Fruit fly (Drosophila melanogaster) whole organism, embryonic: Measurements from ENCODE around the gene CG43401.
A peak's percentile ranks its signal among the peaks of the same experiment; 100 is the strongest.

Experiments
- Adf1 ChIP-seq: fragments of 200-800 bp; sonication (Bioruptor generic); IDR thresholded peaks from 2 replicates; pipeline ENCODE4 v1.3.6; 2022; ENCODE audit warnings: missing biosample characterization, missing genetic modification characterization
- Blimp-1 ChIP-seq: fragments of 200-800 bp; sonication (Bioruptor generic); optimal IDR thresholded peaks from 3 replicates; lab custom pipeline; 2018; ENCODE audit warnings: missing biosample characterization, missing genetic modification characterization, mild to moderate bottlenecking, moderate library complexity, missing genetic modification reagents
- CG1024 ChIP-seq: fragments of 200-800 bp; sonication (Bioruptor generic); IDR thresholded peaks from 2 replicates; pipeline ENCODE4 v1.3.6; 2022; ENCODE audit warnings: missing biosample characterization, missing genetic modification characterization
- CG15269 ChIP-seq: fragments of 200-800 bp; sonication (Bioruptor generic); optimal IDR thresholded peaks from 2 replicates; lab custom pipeline; 2018; ENCODE audit warnings: missing biosample characterization, mild to moderate bottlenecking, missing genetic modification characterization, moderate library complexity
- CG1647 ChIP-seq: fragments of 200-800 bp; sonication (Bioruptor generic); optimal IDR thresholded peaks from 3 replicates; lab custom pipeline; 2016; ENCODE audit warnings: missing biosample characterization, missing genetic modification characterization
- CG17802 ChIP-seq: fragments of 200-800 bp; sonication (Bioruptor generic); optimal IDR thresholded peaks from 2 replicates; lab custom pipeline; 2018; ENCODE audit warnings: missing biosample characterization, mild to moderate bottlenecking, missing genetic modification characterization, moderate library complexity
- CG31441 ChIP-seq: fragments of 200-800 bp; sonication (Bioruptor generic); IDR thresholded peaks from 2 replicates; pipeline ENCODE4 v1.3.6; 2022; ENCODE audit warnings: missing biosample characterization, missing genetic modification characterization
- CG32772 ChIP-seq: fragments of 200-800 bp; sonication (Bioruptor generic); IDR thresholded peaks from 2 replicates; pipeline ENCODE4 v1.3.6; 2022; ENCODE audit warnings: missing biosample characterization, missing genetic modification characterization
- CG3995 ChIP-seq: fragments of 200-800 bp; sonication (Bioruptor generic); optimal IDR thresholded peaks from 3 replicates; lab custom pipeline; 2016; ENCODE audit warnings: missing biosample characterization, missing genetic modification characterization
- CG4617 ChIP-seq: fragments of 200-800 bp; sonication (Bioruptor generic); optimal IDR thresholded peaks from 3 replicates; lab custom pipeline; 2016; ENCODE audit warnings: missing biosample characterization, missing genetic modification characterization, borderline replicate concordance
- CG4854 ChIP-seq: fragments of 200-800 bp; sonication (Bioruptor generic); optimal IDR thresholded peaks from 2 replicates; lab custom pipeline; 2016; ENCODE audit warnings: missing biosample characterization, missing genetic modification characterization, inconsistent platforms
- CG5953 ChIP-seq: fragments of 200-800 bp; sonication (Bioruptor generic); IDR thresholded peaks from 2 replicates; pipeline ENCODE4 v1.3.6; 2022; ENCODE audit warnings: missing biosample characterization, missing genetic modification characterization
- CG6254 ChIP-seq: fragments of 200-800 bp; sonication (Bioruptor generic); optimal IDR thresholded peaks from 3 replicates; lab custom pipeline; 2017; ENCODE audit warnings: mild to moderate bottlenecking, missing biosample characterization, missing genetic modification reagents, missing genetic modification characterization
- CG9215 ChIP-seq: fragments of 200-800 bp; sonication (Bioruptor generic); IDR thresholded peaks from 2 replicates; pipeline ENCODE4 v1.3.6; 2022; ENCODE audit warnings: missing biosample characterization, missing genetic modification characterization
- Camta ChIP-seq: fragments of 200-800 bp; sonication (Bioruptor generic); optimal IDR thresholded peaks from 2 replicates; lab custom pipeline; 2016; ENCODE audit warnings: missing biosample characterization, missing genetic modification characterization
- CoRest ChIP-seq: fragments of 200-800 bp; sonication (Bioruptor generic); optimal IDR thresholded peaks from 3 replicates; lab custom pipeline; 2018; ENCODE audit warnings: missing biosample characterization, mild to moderate bottlenecking, missing genetic modification characterization, moderate library complexity
- Dip3 ChIP-seq: fragments of 200-800 bp; sonication (Bioruptor generic); optimal IDR thresholded peaks from 3 replicates; lab custom pipeline; 2016; ENCODE audit warnings: missing biosample characterization, missing genetic modification characterization
- Dll ChIP-seq: fragments of 200-800 bp; sonication (Bioruptor generic); IDR thresholded peaks from 4 replicates; pipeline ENCODE4 v1.3.6; 2022; ENCODE audit warnings: missing biosample characterization, missing genetic modification characterization; ENCODE audit not compliant: partially characterized antibody
- Doc3 ChIP-seq: fragments of 200-800 bp; sonication (Bioruptor generic); IDR thresholded peaks from 3 replicates; pipeline ENCODE4 v1.3.6; 2022; ENCODE audit warnings: missing biosample characterization, missing genetic modification characterization; ENCODE audit not compliant: partially characterized antibody
- Drgx ChIP-seq: fragments of 200-800 bp; sonication (Bioruptor generic); IDR thresholded peaks from 2 replicates; pipeline ENCODE4 v1.3.6; 2022; ENCODE audit warnings: missing biosample characterization, missing genetic modification characterization
- HmgZ ChIP-seq: fragments of 200-800 bp; sonication (Bioruptor generic); optimal IDR thresholded peaks from 2 replicates; lab custom pipeline; 2018; ENCODE audit warnings: missing biosample characterization, mild to moderate bottlenecking, missing genetic modification characterization
- Hr39 ChIP-seq: fragments of >200 bp; optimal IDR thresholded peaks from 2 replicates; lab custom pipeline; 2017
- Jarid2 ChIP-seq: fragments of 200-800 bp; sonication (Bioruptor generic); optimal IDR thresholded peaks from 3 replicates; lab custom pipeline; 2017; ENCODE audit warnings: mild to moderate bottlenecking, missing biosample characterization, missing genetic modification reagents, missing genetic modification characterization
- MTF-1 ChIP-seq: fragments of 200-800 bp; sonication (Bioruptor generic); optimal IDR thresholded peaks from 2 replicates; lab custom pipeline; 2018; ENCODE audit warnings: missing biosample characterization, mild to moderate bottlenecking, missing genetic modification characterization, borderline replicate concordance
- Max ChIP-seq: fragments of 200-800 bp; sonication (Bioruptor generic); optimal IDR thresholded peaks from 2 replicates; lab custom pipeline; 2016; ENCODE audit warnings: missing biosample characterization, mild to moderate bottlenecking, missing genetic modification characterization
- Mrtf ChIP-seq: fragments of 200-800 bp; sonication (Bioruptor generic); IDR thresholded peaks from 3 replicates; pipeline ENCODE4 v1.3.6; 2022; ENCODE audit warnings: missing biosample characterization, missing genetic modification characterization
- Nf-YA ChIP-seq: fragments of 200-800 bp; sonication (Bioruptor generic); IDR thresholded peaks from 2 replicates; pipeline ENCODE4 v1.3.6; 2022; ENCODE audit warnings: missing biosample characterization, missing genetic modification characterization
- Oaz ChIP-seq: fragments of 200-800 bp; sonication (Bioruptor generic); IDR thresholded peaks from 2 replicates; pipeline ENCODE4 v1.3.6; 2022; ENCODE audit warnings: missing biosample characterization, missing genetic modification characterization
- Ssrp ChIP-seq: fragments of 200-800 bp; sonication (Bioruptor generic); optimal IDR thresholded peaks from 2 replicates; lab custom pipeline; 2018; ENCODE audit warnings: missing biosample characterization, mild to moderate bottlenecking, missing genetic modification characterization, moderate library complexity
- ap ChIP-seq: fragments of 200-800 bp; sonication (Bioruptor generic); IDR thresholded peaks from 2 replicates; pipeline ENCODE4 v1.3.6; 2022; ENCODE audit warnings: missing biosample characterization, missing genetic modification characterization
- bab2 ChIP-seq: fragments of 200-800 bp; sonication (Bioruptor generic); optimal IDR thresholded peaks from 2 replicates; lab custom pipeline; 2016; ENCODE audit warnings: missing biosample characterization, missing genetic modification characterization
- bcd ChIP-seq: fragments of 200-800 bp; sonication (Bioruptor generic); optimal IDR thresholded peaks from 2 replicates; lab custom pipeline; 2017; ENCODE audit warnings: missing biosample characterization, mild to moderate bottlenecking, missing genetic modification characterization
- btn ChIP-seq: fragments of 200-800 bp; sonication (Bioruptor generic); optimal IDR thresholded peaks from 2 replicates; lab custom pipeline; 2016; ENCODE audit warnings: missing biosample characterization, missing genetic modification characterization
- corto ChIP-seq: fragments of 200-800 bp; sonication (Bioruptor generic); optimal IDR thresholded peaks from 2 replicates; lab custom pipeline; 2016; ENCODE audit warnings: missing biosample characterization, mild to moderate bottlenecking, missing genetic modification characterization, moderate library complexity
- crol ChIP-seq: fragments of 200-800 bp; sonication (Bioruptor generic); IDR thresholded peaks from 2 replicates; pipeline ENCODE4 v1.3.6; 2022; ENCODE audit warnings: missing biosample characterization, missing genetic modification characterization
- dmrt11E ChIP-seq: fragments of 200-800 bp; sonication (Bioruptor generic); optimal IDR thresholded peaks from 3 replicates; lab custom pipeline; 2018; ENCODE audit warnings: missing biosample characterization, mild to moderate bottlenecking, missing genetic modification characterization, moderate library complexity
- dmrt99B ChIP-seq: fragments of 200-800 bp; sonication (Bioruptor generic); optimal IDR thresholded peaks from 2 replicates; lab custom pipeline; 2018; ENCODE audit warnings: missing biosample characterization, mild to moderate bottlenecking, missing genetic modification characterization, moderate library complexity
- eve ChIP-seq, 2 experiments: fragments of >200 bp; optimal IDR thresholded peaks; 2 replicates each; lab custom pipeline; 2017; ENCODE audit warnings: missing biosample characterization in 2 of 2, missing genetic modification characterization in 2 of 2
- ewg ChIP-seq: fragments of 200-800 bp; sonication (Bioruptor generic); optimal IDR thresholded peaks from 3 replicates; lab custom pipeline; 2017; ENCODE audit warnings: mild to moderate bottlenecking, missing biosample characterization, missing genetic modification reagents, missing genetic modification characterization
- gce ChIP-seq: fragments of 200-800 bp; sonication (Bioruptor generic); IDR thresholded peaks from 3 replicates; pipeline ENCODE4 v1.3.6; 2022; ENCODE audit warnings: missing biosample characterization, missing genetic modification characterization
- jumu ChIP-seq: fragments of 200-800 bp; sonication (Bioruptor generic); optimal IDR thresholded peaks from 3 replicates; lab custom pipeline; 2016; ENCODE audit warnings: missing biosample characterization, missing genetic modification characterization
- lilli ChIP-seq: fragments of 200-800 bp; sonication (Bioruptor generic); optimal IDR thresholded peaks from 3 replicates; lab custom pipeline; 2016; ENCODE audit warnings: missing biosample characterization, missing genetic modification characterization
- lola ChIP-seq, 3 experiments: fragments of >200 bp in 2 of 3; fragments of 200-800 bp in 1 of 3; sonication (Bioruptor generic) in 1 of 3; optimal IDR thresholded peaks; 2 replicates each; lab custom pipeline; 2017 to 2019; ENCODE audit warnings: missing biosample characterization in 3 of 3, missing genetic modification characterization in 3 of 3, mild to moderate bottlenecking in 1 of 3, moderate library complexity in 1 of 3
- lov ChIP-seq, 2 experiments: fragments of 200-800 bp in 1 of 2; fragments of >200 bp in 1 of 2; sonication (Bioruptor generic) in 1 of 2; IDR thresholded peaks in 1 of 2; optimal IDR thresholded peaks in 1 of 2; 2 replicates in 1 of 2; 3 replicates in 1 of 2; pipeline versions ENCODE4 v1.3.6 to Lab custom; 2017 to 2022; ENCODE audit warnings: missing biosample characterization in 1 of 2, missing genetic modification characterization in 1 of 2
- mirr ChIP-seq: fragments of 200-800 bp; sonication (Bioruptor generic); optimal IDR thresholded peaks from 3 replicates; lab custom pipeline; 2018; ENCODE audit warnings: missing biosample characterization, mild to moderate bottlenecking, missing genetic modification characterization
- nmo ChIP-seq: fragments of 200-800 bp; sonication (Bioruptor generic); optimal IDR thresholded peaks from 2 replicates; lab custom pipeline; 2018; ENCODE audit warnings: missing biosample characterization, mild to moderate bottlenecking, missing genetic modification characterization, moderate library complexity
- nom ChIP-seq: fragments of 200-800 bp; sonication (Bioruptor generic); optimal IDR thresholded peaks from 2 replicates; lab custom pipeline; 2017; ENCODE audit warnings: missing biosample characterization, missing genetic modification characterization, mild to moderate bottlenecking, moderate library complexity, missing genetic modification reagents
- pita ChIP-seq: fragments of 200-800 bp; sonication (Bioruptor generic); optimal IDR thresholded peaks from 2 replicates; lab custom pipeline; 2017; ENCODE audit warnings: missing biosample characterization, mild to moderate bottlenecking, missing genetic modification characterization
- shn ChIP-seq: fragments of 200-800 bp; sonication (Bioruptor generic); optimal IDR thresholded peaks from 3 replicates; lab custom pipeline; 2016; ENCODE audit warnings: missing biosample characterization, missing genetic modification characterization
- tin ChIP-seq: fragments of 200-800 bp; sonication (Bioruptor generic); optimal IDR thresholded peaks from 3 replicates; lab custom pipeline; 2016; ENCODE audit warnings: missing biosample characterization, missing genetic modification characterization
- yki ChIP-seq: fragments of >200 bp; optimal IDR thresholded peaks from 3 replicates; lab custom pipeline; 2018

The CG43401 gene

DNA sequence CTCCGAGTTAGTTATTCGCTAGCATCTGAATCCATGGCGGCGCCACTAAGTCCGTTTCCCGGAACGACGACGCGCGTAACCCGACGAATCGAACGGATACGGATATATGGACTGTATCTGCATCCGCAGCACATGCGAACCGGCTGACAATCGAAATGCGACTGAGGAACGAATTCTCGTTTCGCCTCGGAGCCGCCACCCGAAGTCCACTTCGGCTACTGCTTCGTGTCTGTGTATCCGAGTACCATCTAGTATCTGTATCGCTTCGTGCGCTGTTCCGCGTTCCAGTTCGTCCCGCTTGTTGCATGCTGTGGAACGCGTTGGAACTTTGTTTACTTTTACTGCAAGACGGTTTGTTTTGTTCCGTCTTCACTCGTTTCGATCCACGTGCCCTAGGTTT is 8.0 kb upstream of the CG43401 start, which contains the start of gene robo2 (continued):
- TF ChIP-seq corto (GFP tag; lab: Kevin White, UChicago) (no peak), Adf1 (GFP tag; lab: Robert Waterston, UW) (peak; percentile 65), CG9215 (no peak), lov (optimal IDR thresholded peaks at IDR 0.05; lab: Kevin White, UChicago) (no peak), lov (GFP tag; IDR thresholded peaks at IDR 0.05; lab: Robert Waterston, UW) (peak; percentile 54; the same call in 1 of the 3 replicates), pita (GFP tag; lab: Kevin White, UChicago) (no peak), CG5953 (GFP tag; lab: Robert Waterston, UW) (peak; percentile 66), CG1024 (GFP tag; lab: Robert Waterston, UW) (peak; percentile 7; the same call in 1 of the 2 replicates), Jarid2 (peak; percentile 100), CG4617 (no peak), CG4854 (GFP tag; lab: Kevin White, UChicago) (peak; percentile 26), Oaz (GFP tag; lab: Robert Waterston, UW) (no peak), ewg (GFP tag; lab: Kevin White, UChicago) (no peak), crol (no peak), shn (GFP tag; lab: Kevin White, UChicago) (peak; percentile 40), Camta (GFP tag; lab: Kevin White, UChicago) (peak; percentile 45), MTF-1 (GFP tag; lab: Kevin White, UChicago) (peak; percentile 80), Max (GFP tag; lab: Kevin White, UChicago) (peak; percentile 66), yki (lab: Kevin White, UChicago) (no peak), lola (GFP tag; optimal IDR thresholded peaks at IDR 0.05; lab: Kevin White, UChicago) (no peak), tin (GFP tag; lab: Kevin White, UChicago) (no peak), CG6254 (GFP tag; lab: Kevin White, UChicago) (no peak), HmgZ (tag; lab: Kevin White, UChicago) (peak; percentile 48), Dll (no peak), nom (GFP tag; lab: Kevin White, UChicago) (peak; percentile 69), ap (GFP tag; lab: Robert Waterston, UW) (no peak), nmo (no peak), CG32772 (GFP tag; lab: Robert Waterston, UW) (no peak), bab2 (no peak), CG3995 (GFP tag; lab: Kevin White, UChicago) (no peak), CG1647 (GFP tag; lab: Kevin White, UChicago) (peak; percentile 13), CG17802 (tag; lab: Kevin White, UChicago) (no peak), Mrtf (no peak), btn (GFP tag; lab: Kevin White, UChicago) (no peak), gce (GFP tag; lab: Robert Waterston, UW) (peak; percentile 62; the same call in 1 of the 3 replicates), Doc3 (GFP tag; lab: Robert Waterston, UW) (no peak), CG31441 (peak; percentile 16; the same call in 1 of the 2 replicates), Dip3 (no peak), dmrt11E (tag; lab: Kevin White, UChicago) (peak; percentile 32), eve (GFP tag; optimal IDR thresholded peaks at IDR 0.05; lab: Kevin White, UChicago) (no peak), Ssrp (tag; lab: Kevin White, UChicago) (no peak), mirr (peak; percentile 81), jumu (GFP tag; lab: Kevin White, UChicago) (no peak), bcd (GFP tag; lab: Kevin White, UChicago) (peak; percentile 20), CG15269 (peak; percentile 51), Blimp-1 (GFP tag; lab: Kevin White, UChicago) (peak; percentile 21), Nf-YA (GFP tag; lab: Robert Waterston, UW) (peak; percentile 68), Hr39 (lab: Kevin White, UChicago) (no peak), dmrt99B (tag; lab: Kevin White, UChicago) (peak; percentile 34), CoRest (peak; percentile 10), Drgx (GFP tag; lab: Robert Waterston, UW) (peak; percentile 63), lilli (GFP tag; lab: Kevin White, UChicago) (peak; percentile 48)
